Worm (Caenorhabditis elegans) whole organism, dauer: ENCODE results near the gene T28F3.11.

Experiments used
- unc-62 ChIP-seq: sonication (generic microtip); optimal IDR thresholded peaks from 2 replicates; lab custom pipeline; 2017; ENCODE audit warnings: missing biosample characterization, missing genetic modification reagents, missing genetic modification characterization

The T28F3.11 gene

ce11 chrIV:17293068-17293467 is 1.6 kb upstream of the T28F3.11 start:
- no peak for TF ChIP-seq unc-62 (GFP tag; lab: Kevin White, UChicago)

ce11 chrIV:17292350-17292749 is 871 bp upstream of the T28F3.11 start:
- TF ChIP-seq unc-62 (GFP tag; lab: Kevin White, UChicago): no peak

DNA sequence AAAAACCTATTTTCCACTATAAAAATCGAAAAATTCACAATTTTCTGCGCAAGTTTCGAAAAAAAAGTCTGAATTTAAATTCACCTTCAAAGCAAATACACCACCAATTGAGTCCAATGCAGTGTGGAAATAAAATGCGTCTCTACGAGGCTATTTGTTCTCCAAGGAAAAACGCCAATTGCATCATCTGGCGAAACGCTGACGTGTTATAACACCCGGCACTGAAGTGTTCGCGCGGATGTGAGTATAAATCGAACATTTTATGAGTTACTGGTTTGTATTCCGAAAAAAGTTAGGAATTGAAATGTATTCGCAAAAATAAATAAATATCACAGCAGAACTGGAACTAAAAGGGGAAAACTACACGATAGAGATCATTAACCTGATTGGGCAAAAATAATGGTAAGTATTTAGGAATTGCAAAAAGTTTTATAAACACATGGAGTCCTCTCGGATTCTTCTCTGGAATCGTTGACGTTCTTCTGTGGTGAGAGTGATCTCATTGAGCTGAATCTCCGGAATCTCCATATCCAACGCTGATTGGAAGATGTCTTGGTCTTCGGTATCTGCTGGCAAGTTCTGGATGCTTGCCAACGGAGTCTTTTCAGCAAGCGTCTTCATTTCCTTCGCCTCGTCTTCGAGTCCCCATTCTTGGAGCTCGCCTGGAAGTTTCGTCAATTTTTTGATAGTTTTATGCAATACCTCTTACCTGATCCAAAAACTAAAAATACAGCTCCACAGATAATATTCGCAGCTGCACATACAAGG is 3.4 kb downstream of the T28F3.11 start, which contains the start of gene zipt-7.1:
Gene zipt-7.1 (minus strand): TSS at position 232 of the 768 bp plus-strand sequence.
- TF ChIP-seq unc-62 (GFP tag; lab: Kevin White, UChicago): no peak

DNA sequence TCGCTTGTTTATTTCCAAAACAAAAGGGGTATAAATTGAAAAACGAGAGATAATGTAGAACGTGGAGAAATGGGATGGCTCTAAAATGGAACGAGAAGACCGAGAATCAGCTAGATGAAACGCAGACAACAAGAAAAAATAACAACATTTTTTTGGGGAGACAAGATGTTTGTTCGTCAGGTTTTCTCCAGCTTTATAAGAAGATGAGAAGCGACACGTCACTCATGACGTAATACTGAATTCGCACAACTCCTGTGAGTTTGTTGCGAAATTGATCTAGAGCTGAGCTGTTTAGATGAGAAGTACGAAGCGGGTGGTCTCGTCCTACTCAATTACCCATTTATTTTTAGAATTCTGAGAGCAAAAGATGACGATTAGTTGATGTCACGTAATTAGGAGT is 6.2 kb downstream of the T28F3.11 start:
- TF ChIP-seq unc-62 (GFP tag; lab: Kevin White, UChicago): no peak

ce11 chrIV:17284099-17284498 is 7.4 kb downstream of the T28F3.11 start, which contains the start of gene nra-1:
TSS of gene nra-1 (minus strand) at chrIV:17284199.
- TF ChIP-seq unc-62 (GFP tag; lab: Kevin White, UChicago): no peak

- TF ChIP-seq unc-62 (GFP tag; lab: Kevin White, UChicago): no peak
Measured at ce11 chrIV:17281060-17282021, 10.1 kb downstream of the T28F3.11 start.

DNA sequence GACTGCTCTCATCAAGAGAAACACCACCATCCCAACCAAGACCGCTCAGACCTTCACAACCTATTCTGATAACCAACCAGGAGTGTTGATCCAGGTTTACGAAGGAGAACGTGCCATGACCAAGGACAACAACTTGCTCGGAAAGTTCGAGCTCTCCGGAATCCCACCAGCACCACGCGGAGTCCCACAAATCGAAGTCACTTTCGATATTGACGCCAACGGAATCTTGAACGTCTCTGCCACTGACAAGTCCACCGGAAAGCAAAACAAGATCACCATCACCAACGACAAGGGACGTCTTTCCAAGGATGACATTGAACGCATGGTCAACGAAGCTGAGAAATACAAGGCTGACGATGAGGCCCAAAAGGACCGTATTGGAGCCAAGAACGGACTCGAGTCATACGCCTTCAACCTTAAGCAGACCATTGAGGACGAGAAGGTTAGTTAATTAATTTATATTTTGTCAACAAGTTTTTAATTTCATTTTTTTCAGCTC is 11.0 kb downstream of the T28F3.11 start:
- no peak for TF ChIP-seq unc-62 (GFP tag; lab: Kevin White, UChicago)

DNA sequence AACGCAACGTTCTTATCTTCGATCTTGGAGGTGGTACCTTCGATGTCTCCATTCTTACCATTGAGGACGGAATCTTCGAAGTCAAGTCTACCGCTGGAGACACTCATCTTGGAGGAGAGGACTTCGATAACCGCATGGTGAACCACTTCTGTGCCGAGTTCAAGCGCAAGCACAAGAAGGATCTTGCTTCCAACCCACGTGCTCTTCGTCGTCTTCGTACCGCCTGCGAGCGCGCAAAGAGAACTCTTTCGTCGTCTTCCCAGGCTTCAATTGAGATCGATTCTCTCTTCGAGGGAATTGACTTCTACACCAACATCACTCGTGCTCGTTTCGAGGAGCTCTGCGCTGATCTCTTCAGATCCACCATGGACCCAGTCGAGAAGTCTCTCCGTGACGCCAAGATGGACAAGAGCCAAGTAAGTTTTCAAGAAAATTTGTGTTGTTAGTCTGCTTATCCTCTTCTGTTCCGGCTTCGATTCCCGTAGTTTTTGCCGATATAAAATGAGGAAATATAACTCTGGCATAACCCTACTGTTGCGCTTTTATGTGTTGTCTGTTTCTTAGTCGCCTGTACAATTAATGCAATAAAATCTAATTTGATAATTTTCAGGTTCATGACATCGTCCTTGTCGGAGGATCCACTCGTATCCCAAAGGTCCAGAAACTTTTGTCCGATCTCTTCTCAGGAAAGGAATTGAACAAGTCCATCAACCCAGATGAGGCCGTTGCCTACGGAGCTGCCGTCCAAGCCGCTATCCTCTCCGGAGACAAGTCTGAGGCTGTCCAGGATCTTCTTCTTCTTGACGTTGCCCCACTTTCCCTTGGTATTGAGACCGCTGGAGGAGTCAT is 11.7 kb downstream of the T28F3.11 start:
- no peak for TF ChIP-seq unc-62 (GFP tag; lab: Kevin White, UChicago)

ce11 chrIV:17278861-17279591 is 12.5 kb downstream of the T28F3.11 start, which contains the start of gene hsp-1:
TSS of gene hsp-1 (plus strand) at chrIV:17278959.
- TF ChIP-seq unc-62 (GFP tag; lab: Kevin White, UChicago): no peak

ce11 chrIV:17278363-17278762 is 13.1 kb downstream of the T28F3.11 start:
- no peak for TF ChIP-seq unc-62 (GFP tag; lab: Kevin White, UChicago)

- TF ChIP-seq unc-62 (GFP tag; lab: Kevin White, UChicago): no peak
Measured at ce11 chrIV:17277459-17278173, 13.9 kb downstream of the T28F3.11 start.

DNA sequence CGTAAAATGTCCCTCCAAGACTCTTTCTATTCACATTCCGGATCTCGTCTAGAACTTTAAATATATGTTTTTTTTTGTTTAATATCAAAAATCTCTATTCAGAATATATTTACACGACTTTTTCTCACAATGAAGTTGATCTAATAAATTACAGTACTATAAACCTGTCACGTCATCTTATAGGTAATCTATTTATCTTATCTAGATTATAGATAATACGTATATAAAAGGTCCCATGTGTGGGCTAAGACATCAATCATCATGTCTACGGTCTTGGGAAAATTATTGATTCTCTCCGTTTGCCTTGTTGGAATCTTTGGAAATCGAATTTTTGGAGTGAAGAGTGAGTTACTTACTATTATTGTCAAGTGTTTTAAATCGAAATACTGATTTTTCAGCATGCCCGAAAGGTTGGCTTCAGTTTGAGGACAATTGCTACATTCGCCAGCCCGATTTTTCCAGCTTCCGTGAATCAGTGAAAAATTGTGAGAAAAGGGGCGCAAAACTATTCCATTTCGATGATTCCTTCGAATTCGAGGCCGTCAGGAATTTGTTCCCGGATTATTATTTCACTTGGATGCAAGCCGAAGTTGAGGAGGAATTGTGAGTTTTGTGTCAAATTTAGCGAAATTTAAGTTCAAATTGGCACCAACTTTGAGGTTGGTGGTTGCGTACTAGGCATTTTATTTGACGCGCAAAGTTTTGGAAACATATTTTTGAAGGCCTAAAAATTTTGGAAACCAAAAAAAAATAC is 14.6 kb downstream of the T28F3.11 start, which contains the start of gene clec-196:
Gene clec-196 (plus strand): TSS at position 252 of the 754 bp plus-strand sequence.
- TF ChIP-seq unc-62 (GFP tag; lab: Kevin White, UChicago): no peak

DNA sequence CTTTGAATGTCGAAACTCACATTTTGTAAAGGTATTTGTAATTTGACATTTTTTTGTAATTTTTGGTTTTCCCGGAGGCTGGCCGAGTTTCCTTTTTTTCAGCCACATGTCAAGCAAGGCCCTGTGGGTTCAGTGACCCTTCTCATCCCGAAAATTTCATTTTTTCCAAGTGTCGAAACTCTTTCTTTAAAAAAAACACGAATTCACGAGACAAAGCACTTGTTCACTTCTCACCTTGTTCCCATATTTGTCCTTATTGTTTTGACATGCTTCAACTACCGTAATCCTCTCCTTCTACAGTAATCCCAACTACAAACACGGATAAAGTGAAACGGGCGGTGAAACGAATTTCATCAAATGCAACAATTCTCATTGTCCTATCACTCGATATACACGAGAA is 16.2 kb downstream of the T28F3.11 start, which contains the start of gene lhfp-4:
Gene lhfp-4 (plus strand): TSS at position 301 of the 400 bp plus-strand sequence.
- no peak for TF ChIP-seq unc-62 (GFP tag; lab: Kevin White, UChicago)
